Worm (Caenorhabditis elegans) whole organism, L4/young adult: ENCODE data around the gene ZC506.1.

ENCODE experiments used
- dao-5 ChIP-seq: sonication (generic microtip); optimal IDR thresholded peaks from 2 replicates; lab custom pipeline; 2016; ENCODE audit warnings: missing genotype, missing genetic modification characterization, moderate library complexity, missing compliant biosample characterization
- him-1 ChIP-seq: sonication (generic microtip); optimal IDR thresholded peaks from 2 replicates; lab custom pipeline; 2016; ENCODE audit warnings: missing genotype, missing genetic modification reagents, missing genetic modification characterization, missing compliant biosample characterization

- TF ChIP-seq him-1 (no peak), dao-5 (tag; lab: Kevin White, UChicago) (no peak)
Observed at ce11 chrX:9917362-9917761, 41.4 kb upstream of the ZC506.1 start, which contains the start of gene F21G4.6.
